Worm (Caenorhabditis elegans) whole organism, L4 larva: ENCODE results near the gene C09G9.8.

Experiments used
- F37D6.2 ChIP-seq: sonication (generic microtip); optimal IDR thresholded peaks from 2 replicates; lab custom pipeline; 2016; ENCODE audit warnings: mild to moderate bottlenecking, missing genetic modification characterization, missing compliant biosample characterization
- F44E2.7 ChIP-seq: fragments of 200-800 bp; sonication (Bioruptor generic); IDR thresholded peaks from 2 replicates; pipeline ENCODE4 v2.1.2; 2022; ENCODE audit warnings: missing genetic modification characterization, missing compliant biosample characterization
- F49E8.2 ChIP-seq: sonication (generic microtip); optimal IDR thresholded peaks from 2 replicates; lab custom pipeline; 2016; ENCODE audit warnings: missing compliant biosample characterization, mild to moderate bottlenecking, missing genetic modification characterization, borderline replicate concordance
- R02D3.7 ChIP-seq: fragments of 150-350 bp; sonication (generic microtip); optimal IDR thresholded peaks from 3 replicates; lab custom pipeline; 2014; ENCODE audit warnings: missing biosample characterization, missing genetic modification characterization
- ZK337.2 ChIP-seq: fragments of 200-800 bp; sonication (Bioruptor generic); IDR thresholded peaks from 2 replicates; pipeline ENCODE4 v1.3.6; 2022; ENCODE audit warnings: missing genetic modification reagents, missing genetic modification characterization, missing compliant biosample characterization
- ZK546.5 ChIP-seq, 2 experiments: sonication (generic microtip); optimal IDR thresholded peaks; 2 replicates each; lab custom pipeline; 2017; ENCODE audit warnings: missing biosample characterization in 2 of 2, missing genetic modification characterization in 2 of 2
- aha-1 ChIP-seq: fragments of 150-350 bp; peaks from one replicate; lab custom pipeline; 2014; ENCODE audit warnings: missing biosample characterization, missing genetic modification characterization
- ama-1 ChIP-seq: fragments of 150-350 bp; optimal IDR thresholded peaks from 2 replicates; lab custom pipeline; 2014; ENCODE audit warnings: inconsistent platforms, mixed read lengths
- ceh-20 ChIP-seq: fragments of 200-800 bp; sonication (Bioruptor generic); IDR thresholded peaks from 2 replicates; pipeline ENCODE4 v1.3.6; 2022; ENCODE audit warnings: missing genetic modification reagents, missing genetic modification characterization, missing compliant biosample characterization
- ceh-28 ChIP-seq: fragments of 150-350 bp; optimal IDR thresholded peaks from 2 replicates; lab custom pipeline; 2014; ENCODE audit warnings: missing biosample characterization, missing genetic modification reagents, missing genetic modification characterization
- ceh-62 ChIP-seq: sonication (generic microtip); optimal IDR thresholded peaks from 2 replicates; lab custom pipeline; 2017; ENCODE audit warnings: missing biosample characterization, missing genetic modification characterization
- daf-16 ChIP-seq, 3 experiments: sonication (generic microtip); optimal IDR thresholded peaks; 2 replicates each; lab custom pipeline; 2016 to 2017; ENCODE audit warnings: missing genetic modification characterization in 3 of 3, missing genetic modification reagents in 3 of 3, mild to moderate bottlenecking in 2 of 3, missing compliant biosample characterization in 2 of 3, missing biosample characterization in 1 of 3, moderate library complexity in 1 of 3
- dmd-6 ChIP-seq: fragments of 200-800 bp; sonication (Bioruptor generic); IDR thresholded peaks from 2 replicates; pipeline ENCODE4 v1.3.6; 2022; ENCODE audit warnings: missing genetic modification reagents, missing genetic modification characterization, missing compliant biosample characterization
- dmd-8 ChIP-seq: fragments of 200-800 bp; sonication (Bioruptor generic); IDR thresholded peaks from 2 replicates; pipeline ENCODE4 v1.3.6; 2022; ENCODE audit warnings: missing genetic modification characterization, missing compliant biosample characterization
- dmd-9 ChIP-seq: fragments of 200-800 bp; sonication (Bioruptor generic); IDR thresholded peaks from 2 replicates; pipeline ENCODE4 v1.3.6; 2022; ENCODE audit warnings: missing genetic modification reagents, missing genetic modification characterization, missing compliant biosample characterization
- dpl-1 ChIP-seq: fragments of 150-350 bp; optimal IDR thresholded peaks from 2 replicates; lab custom pipeline; 2014; ENCODE audit warnings: missing biosample characterization, missing genetic modification reagents, missing genetic modification characterization
- egl-27 ChIP-seq: sonication (generic microtip); optimal IDR thresholded peaks from 3 replicates; lab custom pipeline; 2017; ENCODE audit warnings: missing biosample characterization, missing genetic modification reagents, missing genetic modification characterization
- egl-43 ChIP-seq: fragments of 200-800 bp; sonication (Bioruptor generic); IDR thresholded peaks from 2 replicates; pipeline ENCODE4 v1.3.6; 2022; ENCODE audit warnings: missing genetic modification reagents, missing genetic modification characterization, missing compliant biosample characterization
- gei-8 ChIP-seq: fragments of 200-800 bp; sonication (Bioruptor generic); optimal IDR thresholded peaks from 2 replicates; lab custom pipeline; 2018; ENCODE audit warnings: mild to moderate bottlenecking, missing genetic modification characterization, missing compliant biosample characterization
- hmg-1.1 ChIP-seq: fragments of 200-800 bp; sonication (Bioruptor generic); IDR thresholded peaks from 2 replicates; pipeline ENCODE4 v1.3.6; 2022; ENCODE audit warnings: missing genetic modification reagents, missing genetic modification characterization, missing compliant biosample characterization
- jun-1 ChIP-seq: fragments of 150-350 bp; optimal IDR thresholded peaks from 2 replicates; lab custom pipeline; 2014; ENCODE audit warnings: missing biosample characterization, missing genetic modification reagents, missing genetic modification characterization
- lim-7 ChIP-seq: fragments of 200-800 bp; sonication (Bioruptor generic); IDR thresholded peaks from 2 replicates; pipeline ENCODE4 v1.3.6; 2022; ENCODE audit warnings: missing genetic modification characterization, missing compliant biosample characterization
- lin-1 ChIP-seq: fragments of 200-800 bp; sonication (Bioruptor generic); IDR thresholded peaks from 2 replicates; pipeline ENCODE4 v1.3.6; 2022; ENCODE audit warnings: missing genetic modification reagents, missing genetic modification characterization, missing compliant biosample characterization
- lin-38 ChIP-seq: fragments of 200-800 bp; sonication (Bioruptor generic); IDR thresholded peaks from 2 replicates; pipeline ENCODE4 v1.3.6; 2022; ENCODE audit warnings: missing genetic modification reagents, missing genetic modification characterization, missing compliant biosample characterization
- madf-9 ChIP-seq: fragments of 200-800 bp; sonication (Bioruptor generic); conservative IDR thresholded peaks from 2 replicates; pipeline ENCODE4 v1.3.6; 2022; ENCODE audit warnings: missing genetic modification reagents, missing genetic modification characterization, missing compliant biosample characterization
- mdl-1 ChIP-seq, 2 experiments: fragments of 150-350 bp in 1 of 2; sonication (generic microtip) in 1 of 2; optimal IDR thresholded peaks; 2 replicates each; lab custom pipeline; 2014 to 2017; ENCODE audit warnings: missing biosample characterization in 2 of 2, missing genetic modification characterization in 2 of 2
- mxl-2 ChIP-seq: fragments of 200-800 bp; sonication (Bioruptor generic); conservative IDR thresholded peaks from 2 replicates; pipeline ENCODE4 v1.3.6; 2022; ENCODE audit warnings: missing genetic modification reagents, missing genetic modification characterization, missing compliant biosample characterization
- nhr-25 ChIP-seq: sonication (generic microtip); optimal IDR thresholded peaks from 2 replicates; lab custom pipeline; 2017; ENCODE audit warnings: missing genetic modification characterization, mild to moderate bottlenecking, missing compliant biosample characterization, antibody characterized with exemption, moderate library complexity, borderline replicate concordance; ENCODE audit not compliant: insufficient read depth
- nhr-42 ChIP-seq: fragments of 200-800 bp; sonication (Bioruptor generic); IDR thresholded peaks from 2 replicates; pipeline ENCODE4 v1.3.6; 2022; ENCODE audit warnings: missing genetic modification characterization, missing compliant biosample characterization
- nhr-76 ChIP-seq: fragments of 150-350 bp; optimal IDR thresholded peaks from 2 replicates; lab custom pipeline; 2014; ENCODE audit warnings: missing biosample characterization, missing genetic modification characterization
- pqm-1 ChIP-seq: sonication (generic microtip); optimal IDR thresholded peaks from 2 replicates; lab custom pipeline; 2017; ENCODE audit warnings: missing biosample characterization, missing genetic modification characterization
- saeg-2 ChIP-seq: fragments of 200-800 bp; sonication (Bioruptor generic); IDR thresholded peaks from 2 replicates; pipeline ENCODE4 v1.3.6; 2022; ENCODE audit warnings: missing genetic modification reagents, missing genetic modification characterization, missing compliant biosample characterization
- sdz-12 ChIP-seq: fragments of 200-800 bp; sonication (Bioruptor generic); optimal IDR thresholded peaks from 2 replicates; lab custom pipeline; 2018; ENCODE audit warnings: mild to moderate bottlenecking, missing genetic modification characterization, missing compliant biosample characterization
- set-16 ChIP-seq: fragments of 200-800 bp; sonication (Bioruptor generic); IDR thresholded peaks from 2 replicates; pipeline ENCODE4 v1.3.6; 2022; ENCODE audit warnings: missing genetic modification reagents, missing genetic modification characterization, missing compliant biosample characterization
- snpc-1.2 ChIP-seq: fragments of 200-800 bp; sonication (Bioruptor generic); IDR thresholded peaks from 2 replicates; pipeline ENCODE4 v1.3.6; 2022; ENCODE audit warnings: missing genetic modification reagents, missing genetic modification characterization, missing compliant biosample characterization
- tra-1 ChIP-seq: fragments of 200-800 bp; sonication (Bioruptor generic); IDR thresholded peaks from 2 replicates; pipeline ENCODE4 v1.3.6; 2022; ENCODE audit warnings: missing genetic modification reagents, missing genetic modification characterization, missing compliant biosample characterization
- vab-7 ChIP-seq: fragments of 200-800 bp; sonication (Bioruptor generic); IDR thresholded peaks from 2 replicates; pipeline ENCODE4 v1.3.6; 2022; ENCODE audit warnings: missing genetic modification reagents, missing genetic modification characterization, missing compliant biosample characterization
- zfp-3 ChIP-seq: fragments of 200-800 bp; sonication (Bioruptor generic); conservative IDR thresholded peaks from 2 replicates; pipeline ENCODE4 v1.3.6; 2022; ENCODE audit warnings: missing genetic modification reagents, missing genetic modification characterization, missing compliant biosample characterization
- ztf-7 ChIP-seq: fragments of 150-350 bp; optimal IDR thresholded peaks from 2 replicates; lab custom pipeline; 2014; ENCODE audit warnings: missing biosample characterization, missing genetic modification characterization

Gene C09G9.8

DNA sequence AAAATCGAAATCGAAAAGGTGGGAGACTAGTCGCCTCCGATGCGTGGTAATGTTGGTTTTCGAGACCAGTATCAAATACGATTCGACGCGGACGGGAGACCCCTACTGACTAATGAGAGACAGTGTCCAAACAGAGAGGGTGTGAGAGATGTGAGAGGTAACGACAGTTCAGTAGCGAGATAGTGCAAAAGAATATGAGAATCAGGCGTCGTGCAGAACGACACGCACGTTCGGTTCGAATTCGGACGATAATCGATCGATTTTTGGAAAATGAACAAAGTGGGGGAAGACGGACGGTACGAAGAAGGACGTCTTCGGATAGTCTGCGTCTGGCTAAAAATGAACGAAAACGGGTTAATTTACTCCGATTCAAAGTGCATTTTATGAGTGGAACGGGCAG is 40.7 kb downstream of the C09G9.8 start, which contains the start of gene D1046.16 (continued):
- TF ChIP-seq jun-1, result no peak
- no peak for TF ChIP-seq tra-1 (GFP tag; lab: Robert Waterston, UW)
- TF ChIP-seq ZK337.2 (GFP tag; lab: Robert Waterston, UW), result no peak
- no peak for TF ChIP-seq lim-7 (GFP tag; lab: Robert Waterston, UW)
- no peak for TF ChIP-seq pqm-1 (tag; lab: Kevin White, UChicago)
- peak; percentile 50 for TF ChIP-seq ceh-28 (tag; lab: Kevin White, UChicago)
- TF ChIP-seq F37D6.2 (tag; lab: Kevin White, UChicago), result no peak
- no peak for TF ChIP-seq dpl-1 (GFP tag; lab: Kevin White, UChicago)
- no peak for TF ChIP-seq lin-1 (GFP tag; lab: Robert Waterston, UW)
- no peak for TF ChIP-seq egl-43 (GFP tag; lab: Robert Waterston, UW)
- no peak for TF ChIP-seq dmd-6 (GFP tag; lab: Robert Waterston, UW)
- TF ChIP-seq ceh-62 (tag; lab: Kevin White, UChicago), result no peak
- TF ChIP-seq gei-8 (GFP tag; lab: Kevin White, UChicago), result no peak
- TF ChIP-seq nhr-42 (GFP tag; lab: Robert Waterston, UW), result no peak
- TF ChIP-seq ztf-7 (tag; lab: Kevin White, UChicago), result no peak
- TF ChIP-seq vab-7 (GFP tag; lab: Robert Waterston, UW), result no peak
- TF ChIP-seq R02D3.7 (tag; lab: Kevin White, UChicago), result no peak
- TF ChIP-seq nhr-76 (tag; lab: Kevin White, UChicago), result no peak
- peak in 1 of 2 experiments; percentile 46 for TF ChIP-seq mdl-1 (tag; optimal IDR thresholded peaks at IDR 0.05; lab: Kevin White, UChicago)
- no peak for TF ChIP-seq F49E8.2
- no peak for TF ChIP-seq dmd-8 (GFP tag; lab: Robert Waterston, UW)
- TF ChIP-seq zfp-3 (GFP tag; lab: Robert Waterston, UW), result no peak
- no peak for TF ChIP-seq dmd-9
- TF ChIP-seq lin-38 (GFP tag; lab: Robert Waterston, UW), result no peak
- peak; percentile 41 for TF ChIP-seq nhr-25 (tag; lab: Kevin White, UChicago)
- TF ChIP-seq saeg-2, result no peak
- no peak for TF ChIP-seq sdz-12 (GFP tag; lab: Kevin White, UChicago)
- TF ChIP-seq ceh-20 (GFP tag; lab: Robert Waterston, UW), result no peak
- no peak for TF ChIP-seq ama-1 (lab: Kevin White, UChicago)
- TF ChIP-seq set-16 (GFP tag; lab: Robert Waterston, UW), result no peak
- no peak for TF ChIP-seq daf-16 (GFP tag; optimal IDR thresholded peaks at IDR 0.05; lab: Kevin White, UChicago)
- TF ChIP-seq daf-16 (tag; optimal IDR thresholded peaks at IDR 0.05; lab: Kevin White, UChicago), result peak; percentile 20
- no peak for TF ChIP-seq mxl-2 (GFP tag; lab: Robert Waterston, UW)
- TF ChIP-seq aha-1 (tag; lab: Kevin White, UChicago), result no peak

DNA sequence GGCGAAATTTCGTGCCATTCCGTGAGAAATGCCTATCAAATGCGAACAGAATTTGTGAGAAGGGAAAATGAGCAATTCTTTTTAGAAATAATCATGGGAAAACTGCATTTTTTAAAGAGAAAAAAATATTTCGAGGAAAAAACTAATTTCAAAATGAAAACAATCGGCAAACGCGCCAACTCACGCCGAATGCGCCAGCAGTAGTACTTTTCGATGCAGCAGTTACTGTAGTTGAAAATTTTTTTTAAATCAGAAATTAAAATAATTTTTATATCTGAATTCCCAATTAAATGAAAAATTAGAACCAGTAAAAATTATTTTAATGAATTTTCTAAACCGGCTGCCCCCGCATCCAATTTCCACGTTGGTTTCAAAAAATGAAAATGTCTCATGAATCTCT is 42.1 kb downstream of the C09G9.8 start:
- TF ChIP-seq snpc-1.2 (GFP tag; lab: Robert Waterston, UW) (peak; percentile 53; the same call in 1 of the 2 replicates), egl-27 (tag; lab: Kevin White, UChicago) (no peak)

DNA sequence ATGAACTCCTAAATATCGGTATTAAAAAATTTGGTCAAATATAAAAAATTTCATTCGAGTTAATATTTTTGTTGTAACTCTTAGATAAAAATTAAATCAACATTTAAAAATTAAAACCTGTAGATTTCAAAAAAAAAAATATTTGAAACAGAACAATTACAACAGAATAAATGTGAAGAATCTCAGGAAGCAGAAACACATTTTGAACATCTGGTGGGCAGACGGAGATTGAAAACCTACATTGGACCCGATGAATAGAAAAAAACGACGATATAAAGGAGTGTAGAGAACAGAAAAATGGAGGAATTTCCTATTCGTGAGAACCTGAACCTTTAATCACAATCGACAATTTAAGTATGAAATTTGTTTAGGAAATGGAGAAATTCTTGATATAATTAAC is 42.8 kb downstream of the C09G9.8 start:
- TF ChIP-seq hmg-1.1 (GFP tag; lab: Robert Waterston, UW) (no peak), F44E2.7 (GFP tag; lab: Robert Waterston, UW) (no peak), madf-9 (GFP tag; lab: Robert Waterston, UW) (no peak), ZK546.5 (tag; optimal IDR thresholded peaks at IDR 0.05; lab: Kevin White, UChicago) (no peak)
